Worm (Caenorhabditis elegans) whole organism, dauer: ENCODE results near the gene C33D9.10.
"Not testable (repeated sequence)": the region's sequence is repeated elsewhere in the genome, so short reads cannot be mapped to it uniquely, and the experiment has no call there.

Experiments
- unc-62 ChIP-seq: sonication (generic microtip); optimal IDR thresholded peaks from 2 replicates; lab custom pipeline; 2017; ENCODE audit warnings: missing biosample characterization, missing genetic modification reagents, missing genetic modification characterization

C33D9.10 gene

DNA sequence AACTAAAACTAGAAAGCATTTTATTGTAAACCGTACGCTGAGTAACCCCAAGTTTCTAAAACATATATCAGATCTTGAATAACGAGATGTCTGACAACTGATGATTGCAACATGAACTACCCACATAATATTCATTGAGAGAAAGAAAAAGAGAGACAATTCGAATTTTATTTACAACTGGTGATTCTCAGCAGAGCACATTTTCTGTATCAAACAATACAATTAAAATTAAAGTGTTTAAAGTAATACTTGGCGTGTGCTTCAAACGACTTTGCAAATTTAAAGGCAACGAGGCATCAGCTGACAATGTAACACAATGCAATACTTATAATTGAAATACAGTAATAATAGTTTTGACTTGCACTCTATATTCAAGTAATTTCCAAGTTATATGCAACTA, at the start of gene C33D9.10:
Gene C33D9.10, minus strand, starts transcription at position 101 of the 400 bp plus-strand sequence.
- TF ChIP-seq unc-62, result not testable (repeated sequence)

DNA sequence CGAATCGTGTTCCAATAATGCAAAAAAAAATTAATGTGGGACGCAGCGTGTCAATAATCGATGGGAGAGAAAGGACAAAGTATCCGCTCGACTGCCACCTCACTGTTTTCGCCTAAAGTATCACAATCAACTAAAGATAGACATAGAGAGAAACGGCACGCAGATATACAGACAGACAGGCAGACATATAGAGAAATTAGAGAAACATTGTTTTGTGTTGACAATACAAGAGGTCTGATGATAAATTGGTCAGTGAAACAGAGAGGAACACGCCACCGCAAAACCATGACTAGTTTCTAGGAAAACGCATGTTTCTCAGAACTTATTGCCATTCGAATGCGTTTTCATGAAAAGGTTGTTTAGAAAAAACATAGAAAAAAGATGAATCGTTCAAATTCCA, 42.6 kb upstream of the C33D9.10 start, which contains the start of gene T28C6.8:
Gene T28C6.8, minus strand, starts transcription at position 137 of the 400 bp plus-strand sequence.
- no peak for TF ChIP-seq unc-62

DNA sequence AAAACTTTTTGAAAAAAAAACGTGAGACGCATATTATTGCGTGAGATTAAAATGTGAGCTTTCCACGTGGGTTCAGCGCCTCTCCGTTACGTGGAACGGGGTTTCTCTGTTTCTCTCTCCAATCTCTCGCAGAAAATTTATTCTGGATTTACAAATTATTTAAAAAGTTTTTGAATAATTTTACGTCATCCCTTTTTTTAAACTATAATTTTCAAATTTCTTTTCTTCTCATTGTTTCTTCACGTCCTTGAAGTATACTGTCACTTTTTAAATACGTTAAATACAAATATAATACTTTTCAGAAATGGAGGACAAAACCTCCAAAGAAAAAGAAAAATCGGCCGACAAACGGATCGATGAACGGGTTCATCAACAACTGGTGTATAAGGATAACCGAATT, 39.6 kb upstream of the C33D9.10 start, which contains the start of gene T28C6.7:
Gene T28C6.7, plus strand, starts transcription at position 301 of the 400 bp plus-strand sequence.
- TF ChIP-seq unc-62, result no peak

DNA sequence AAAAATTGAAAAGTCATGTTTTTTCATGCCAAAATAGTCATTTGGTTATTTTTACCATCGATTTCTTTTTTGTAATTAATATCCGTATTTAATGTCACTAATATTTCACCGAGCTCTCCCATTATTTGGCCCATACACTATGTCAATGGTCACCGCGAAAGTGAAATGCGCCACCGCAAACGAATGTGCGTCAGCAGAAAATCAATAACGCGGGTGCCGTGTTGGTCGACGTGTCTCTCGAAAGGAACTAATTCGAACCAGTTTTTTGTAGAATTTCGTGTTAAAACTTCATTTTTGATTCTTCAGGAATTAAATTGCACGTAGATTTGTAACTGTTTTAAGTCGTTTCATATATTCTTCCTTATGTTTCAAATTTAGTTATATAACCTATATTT, 38.7 kb upstream of the C33D9.10 start:
- no peak for TF ChIP-seq unc-62

DNA sequence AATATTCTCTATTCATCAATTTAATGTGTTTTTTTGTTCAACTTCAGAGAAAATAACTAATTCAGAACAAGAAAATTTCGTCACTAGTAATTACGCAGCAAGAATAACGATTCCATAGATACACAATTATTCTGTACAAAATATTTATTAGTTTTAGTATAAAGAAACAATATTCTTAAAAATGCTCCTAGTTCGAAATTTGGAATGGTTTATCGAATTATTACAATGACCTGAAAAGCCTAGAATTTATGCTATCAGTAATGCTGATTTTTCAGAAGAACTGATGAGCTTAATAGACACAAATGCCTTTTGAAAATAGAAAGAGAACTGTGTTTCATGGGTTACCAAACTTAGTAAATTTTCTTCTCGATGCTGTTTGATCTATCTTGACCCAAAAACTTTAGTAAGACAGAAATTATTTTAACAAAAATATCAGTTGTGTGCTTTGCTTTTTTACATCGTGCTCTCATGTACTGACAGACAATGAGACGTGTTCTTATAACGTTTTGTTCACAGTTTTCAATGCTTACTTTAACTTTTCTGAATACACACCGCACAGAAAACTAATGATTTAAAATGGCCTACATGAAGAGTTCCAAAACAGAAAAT, 38.2 kb upstream of the C33D9.10 start:
- TF ChIP-seq unc-62, result no peak

DNA sequence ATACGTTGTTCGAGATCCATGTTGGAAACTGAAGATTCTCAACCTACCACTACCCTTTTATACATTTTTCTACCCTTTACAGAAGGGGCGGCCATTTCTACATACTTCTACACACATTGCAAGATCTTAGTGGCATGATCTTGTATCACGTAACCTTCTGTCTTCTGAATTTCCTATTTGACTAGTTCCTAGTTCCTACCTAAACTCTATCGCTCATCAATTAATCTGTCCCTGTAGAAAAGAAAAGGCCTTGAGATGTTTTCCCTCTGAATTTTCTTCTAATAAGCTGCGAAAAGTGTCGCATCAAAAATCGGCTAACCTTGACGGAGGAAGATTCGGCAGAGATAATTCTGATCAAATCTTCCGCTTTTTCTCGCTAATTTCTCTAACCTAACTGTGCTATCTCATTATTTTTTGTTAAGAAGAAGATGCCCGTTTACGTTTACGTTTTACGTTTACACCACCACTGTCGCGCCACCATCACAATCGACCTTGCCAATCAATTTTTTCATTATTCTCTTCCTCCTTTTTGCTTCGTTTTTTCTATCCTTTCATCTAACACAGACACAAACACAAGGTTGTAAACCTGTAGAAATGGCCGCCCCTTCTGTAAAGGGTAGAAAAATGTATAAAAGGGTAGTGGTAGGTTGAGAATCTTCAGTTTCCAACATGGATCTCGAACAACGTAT, 36.3 kb upstream of the C33D9.10 start, which contains the start of the genes col-117 and col-3:
Gene col-117, minus strand, starts transcription at position 51 of the 689 bp plus-strand sequence.
Gene col-3, plus strand, starts transcription at position 639 of the 689 bp plus-strand sequence.
- TF ChIP-seq unc-62, result no peak

DNA sequence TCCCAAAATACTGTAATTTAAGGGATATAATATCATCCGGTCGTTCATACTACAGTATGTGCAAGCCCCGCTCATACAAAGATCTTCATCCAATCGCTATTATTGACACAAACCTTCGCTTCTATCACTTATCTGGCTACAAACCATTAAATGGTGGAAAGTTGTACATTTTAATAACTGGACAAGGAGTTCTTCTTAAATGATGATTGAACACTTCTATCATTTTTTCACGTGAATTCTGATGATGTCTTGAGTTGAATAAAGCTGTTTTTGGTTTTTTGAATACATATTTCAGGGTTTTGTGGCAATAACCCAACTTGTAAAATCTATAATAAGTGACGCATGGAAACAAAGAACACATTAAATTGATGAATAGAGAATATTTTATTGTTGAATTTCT, 34.6 kb upstream of the C33D9.10 start:
- TF ChIP-seq unc-62, result no peak

DNA sequence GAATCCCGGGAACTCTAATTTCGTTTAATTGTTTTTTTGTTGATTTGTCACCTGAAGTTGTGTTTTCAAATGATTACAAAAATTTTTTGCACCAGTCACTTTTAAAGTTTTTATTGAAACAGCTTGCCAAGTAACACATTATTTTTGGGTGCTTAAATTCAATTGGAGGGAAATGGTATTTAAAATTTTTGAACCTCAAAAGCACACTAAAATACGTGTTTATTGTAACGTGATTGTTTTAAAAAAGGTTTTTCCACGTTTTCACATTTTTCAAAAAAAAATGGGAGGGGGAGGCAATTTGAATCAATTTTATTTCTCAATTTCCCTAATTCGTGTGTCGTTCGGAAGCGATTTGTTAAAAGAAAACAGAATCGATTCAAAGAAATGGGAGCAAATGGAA, 33.2 kb upstream of the C33D9.10 start, which contains the start of gene T28C6.5:
Gene T28C6.5, plus strand, starts transcription at position 301 of the 400 bp plus-strand sequence.
- no peak for TF ChIP-seq unc-62

DNA sequence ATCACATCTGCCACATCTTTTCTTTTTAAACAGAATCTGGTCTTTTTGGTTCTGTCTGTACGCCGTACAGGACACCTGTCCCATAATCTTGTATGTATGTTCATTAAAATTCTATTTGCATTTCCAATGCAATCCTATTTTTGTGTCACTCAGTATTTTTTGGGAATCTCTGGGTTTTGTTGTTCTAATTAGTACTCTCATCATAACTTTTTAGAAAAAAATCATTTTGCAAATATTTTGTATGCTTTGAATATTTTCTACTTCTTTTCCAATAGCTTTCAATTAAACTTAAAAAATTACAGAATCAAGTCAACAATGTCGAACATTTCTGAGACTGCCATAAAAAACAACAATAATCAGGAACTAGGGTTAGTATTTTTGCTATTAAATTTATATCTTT, 32.1 kb upstream of the C33D9.10 start, which contains the start of gene T28C6.3:
Gene T28C6.3, plus strand, starts transcription at position 301 of the 400 bp plus-strand sequence.
- no peak for TF ChIP-seq unc-62

DNA sequence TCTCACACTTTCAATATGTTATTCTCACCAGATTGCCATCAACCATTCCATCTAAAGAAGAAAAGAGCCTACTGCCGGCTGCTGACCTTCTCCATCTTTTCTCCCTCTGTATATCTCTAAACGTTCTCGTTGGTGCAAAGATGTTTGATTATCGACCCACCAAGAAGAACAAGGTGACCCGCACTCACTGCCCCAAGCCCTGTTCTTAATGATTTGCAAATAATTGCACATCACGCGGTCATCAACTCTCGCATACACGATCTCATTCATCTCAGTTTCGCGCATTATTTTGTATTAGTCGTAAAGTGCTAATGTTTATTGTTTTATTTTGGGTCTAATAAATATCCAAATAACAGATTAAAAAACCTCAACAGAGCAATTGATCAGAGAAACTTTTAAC, 31.5 kb upstream of the C33D9.10 start:
- TF ChIP-seq unc-62, result no peak

DNA sequence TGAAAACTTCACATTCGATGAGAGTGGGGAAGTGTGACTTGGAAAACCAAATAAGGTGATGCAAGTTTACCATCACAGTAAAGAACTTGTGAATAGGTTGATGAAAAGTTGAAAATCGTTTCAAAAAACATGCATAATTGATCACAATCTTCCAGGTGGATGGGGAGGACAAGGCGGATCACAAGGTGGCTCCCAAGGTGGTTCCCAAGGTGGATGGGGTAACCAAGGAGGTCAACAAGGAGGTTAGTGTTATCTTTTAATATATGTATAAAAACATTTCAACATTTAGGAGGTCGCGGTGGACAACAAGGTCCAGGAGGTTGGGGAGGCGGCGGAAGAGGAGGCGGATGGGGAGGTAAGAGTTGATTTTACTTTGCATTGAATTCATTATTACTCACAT, 29.7 kb upstream of the C33D9.10 start, which contains the start of gene T28C6.10:
Gene T28C6.10, plus strand, starts transcription at position 301 of the 400 bp plus-strand sequence.
- TF ChIP-seq unc-62, result no peak

DNA sequence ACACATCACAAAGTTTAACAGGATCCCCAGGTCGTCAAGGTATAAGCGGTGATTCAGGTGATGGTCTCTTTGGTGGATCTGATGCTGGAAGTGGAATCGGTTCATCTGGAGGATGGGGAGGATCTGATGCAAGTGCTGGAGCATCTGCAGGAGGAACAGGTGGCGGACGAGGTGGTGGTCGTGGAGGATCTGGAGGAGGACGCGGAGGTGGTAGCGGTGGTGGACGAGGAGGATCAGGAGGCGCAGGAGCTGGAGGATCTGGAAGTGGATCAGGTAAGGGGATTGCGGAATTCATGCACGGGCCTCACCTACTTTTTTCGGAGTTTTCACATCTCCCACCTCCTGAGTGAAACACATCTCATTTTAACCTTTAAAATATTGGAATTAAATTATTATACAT, 28.7 kb upstream of the C33D9.10 start:
- no peak for TF ChIP-seq unc-62

DNA sequence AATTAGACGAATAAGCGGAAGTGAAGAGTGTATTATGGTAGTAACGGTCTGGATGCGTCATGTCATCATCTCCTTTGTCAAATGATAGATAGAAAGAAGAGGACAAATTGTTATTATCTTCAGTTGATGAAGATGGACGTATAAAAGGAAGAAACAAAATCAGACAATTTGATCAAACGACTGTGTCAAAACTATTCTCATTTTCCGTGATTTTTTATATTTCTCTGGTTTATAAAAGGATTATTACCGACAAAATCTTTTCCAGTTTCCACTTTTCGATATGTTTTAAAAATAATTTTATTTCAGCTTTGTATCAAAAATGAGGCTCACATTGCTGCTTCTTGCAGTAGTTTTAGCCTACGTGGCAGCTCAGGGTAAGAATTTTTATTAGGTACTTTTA, 28.1 kb upstream of the C33D9.10 start, which contains the start of gene grsp-2:
Gene grsp-2, plus strand, starts transcription at position 301 of the 400 bp plus-strand sequence.
- no peak for TF ChIP-seq unc-62

DNA sequence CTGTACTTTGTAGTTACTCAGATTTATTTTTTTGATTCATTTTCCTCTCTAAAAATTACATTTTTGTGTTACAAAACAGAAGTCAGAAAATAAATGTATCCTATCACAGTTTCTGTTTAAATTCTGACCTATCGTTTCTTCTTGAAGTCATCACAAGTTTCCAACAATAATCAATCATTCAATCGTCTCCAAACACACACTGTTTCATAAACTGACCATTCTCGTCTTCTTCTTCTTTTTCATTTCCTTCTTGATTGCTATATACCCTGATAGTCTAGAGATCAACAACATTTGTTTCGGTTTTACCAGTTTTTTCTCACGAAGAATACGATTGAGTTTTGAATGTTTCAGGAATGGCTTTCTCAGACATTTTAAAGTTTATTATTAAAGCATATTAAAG, 27.2 kb upstream of the C33D9.10 start:
- no peak for TF ChIP-seq unc-62

DNA sequence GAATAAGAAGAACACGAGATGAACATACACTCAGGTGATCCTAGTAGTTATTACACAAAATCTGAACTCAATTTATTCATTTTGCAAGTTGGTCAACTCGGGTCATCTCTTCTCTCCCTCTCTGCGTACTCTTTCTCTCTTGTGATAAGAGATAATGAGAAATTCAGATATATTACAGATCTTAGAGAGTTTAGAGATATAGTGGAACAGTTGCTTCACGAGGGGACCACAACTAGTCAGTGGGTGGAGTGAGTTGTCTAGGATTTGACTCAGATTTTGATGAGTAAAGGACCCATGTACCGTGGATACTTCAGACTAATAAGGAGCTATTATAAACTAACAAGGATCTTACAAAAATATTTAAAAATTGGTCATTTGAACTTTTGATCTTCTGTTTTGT, 25.7 kb upstream of the C33D9.10 start, which contains the start of gene exc-5:
Gene exc-5, minus strand, starts transcription at position 57 of the 400 bp plus-strand sequence.
- no peak for TF ChIP-seq unc-62

DNA sequence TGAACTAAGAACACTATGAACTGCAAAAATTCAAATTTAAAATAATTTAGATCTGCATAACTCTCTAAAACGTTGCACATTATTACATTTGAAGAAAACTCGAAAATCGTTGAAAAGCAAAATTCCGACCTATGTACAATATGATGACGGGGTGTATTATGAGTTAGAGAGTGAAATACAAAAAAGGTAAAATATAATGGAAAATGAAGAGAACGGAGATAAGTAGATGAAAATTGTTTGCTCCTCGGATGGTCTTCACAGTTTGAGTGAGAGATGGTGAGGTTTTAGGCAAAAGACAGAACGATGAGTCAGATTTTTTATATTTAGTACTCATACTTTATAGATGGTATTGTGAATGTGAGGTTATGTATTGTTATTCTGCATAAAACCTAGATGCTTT, 19.4 kb upstream of the C33D9.10 start:
- TF ChIP-seq unc-62, result no peak

DNA sequence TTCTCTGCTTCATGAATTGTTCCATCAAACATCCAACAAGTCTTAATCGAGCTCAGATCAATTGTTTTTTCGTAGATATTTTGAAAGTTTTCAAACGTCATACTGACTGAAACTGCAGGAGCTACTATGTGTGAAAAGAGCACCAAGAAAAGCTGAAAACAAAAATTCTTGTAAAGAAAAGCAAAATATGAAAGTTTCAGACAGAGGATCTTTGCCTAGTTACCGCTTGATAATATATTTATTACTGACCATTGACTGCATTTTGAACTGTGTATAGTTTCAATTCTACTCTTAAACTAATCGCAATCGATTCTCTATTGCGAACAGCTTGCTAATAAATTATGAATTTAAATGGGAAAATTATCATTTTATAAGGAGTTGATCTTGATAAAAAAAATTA, 10.3 kb upstream of the C33D9.10 start, which contains the start of gene clec-182:
Gene clec-182, minus strand, starts transcription at position 101 of the 400 bp plus-strand sequence.
- TF ChIP-seq unc-62, result no peak
